In the genomic region with DNA sequence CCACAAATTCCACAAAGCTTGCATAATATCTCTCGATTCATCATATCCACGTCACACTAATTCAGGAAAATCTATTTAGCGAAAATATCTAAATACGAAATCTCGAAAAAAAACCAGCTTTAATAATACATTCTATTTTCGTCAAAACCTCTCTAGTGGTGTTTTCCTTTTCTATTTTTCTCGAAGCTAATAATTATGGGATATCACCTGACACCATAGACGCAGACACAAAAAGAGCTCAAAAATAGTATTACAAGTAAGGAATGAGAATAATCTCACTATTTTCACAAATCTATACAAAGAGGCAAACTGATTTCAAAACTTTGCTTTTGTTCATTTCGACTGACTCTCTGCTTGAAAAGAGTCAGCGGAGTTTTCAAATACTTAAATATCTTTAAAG, we compare ENCODE assay signal across 3 worm cellular contexts.
TF ChIP-seq lines count a peak whose summit lies in the region.

No protein-coding gene starts in this region.

TF ChIP-seq in whole organism, L1 larva, 84 proteins besides CTCF, POLR2A, EP300 and RAD21 (continues in another document):
- TF ChIP-seq egl-27 (tag; optimal IDR thresholded peaks at IDR 0.05; lab: Kevin White, UChicago), result no peak
- TF ChIP-seq ceh-82 (tag; optimal IDR thresholded peaks at IDR 0.05; lab: Kevin White, UChicago), result no peak
- TF ChIP-seq mdl-1 (tag; optimal IDR thresholded peaks at IDR 0.05; lab: Kevin White, UChicago), result no peak
- TF ChIP-seq ceh-8 (GFP tag; optimal IDR thresholded peaks at IDR 0.05; lab: Kevin White, UChicago), result no peak
- peak; percentile 27 for TF ChIP-seq nhr-47 (tag; optimal IDR thresholded peaks at IDR 0.05; lab: Kevin White, UChicago)
- no peak for TF ChIP-seq nhr-19 (GFP tag; conservative IDR thresholded peaks at IDR 0.05; lab: Robert Waterston, UW)
- TF ChIP-seq snpc-4 (tag; optimal IDR thresholded peaks at IDR 0.05; lab: Kevin White, UChicago), result no peak
- peak; percentile 19 for TF ChIP-seq nhr-237 (tag; optimal IDR thresholded peaks at IDR 0.05; lab: Kevin White, UChicago)
- TF ChIP-seq pag-3 (tag; optimal IDR thresholded peaks at IDR 0.05; lab: Kevin White, UChicago; ENCODE audit: borderline replicate concordance, insufficient read depth), result no peak
- TF ChIP-seq lir-3 (tag; optimal IDR thresholded peaks at IDR 0.05; lab: Kevin White, UChicago; ENCODE audit: poor library complexity), result no peak
- no peak for TF ChIP-seq C16A3.4 (tag; optimal IDR thresholded peaks at IDR 0.05; lab: Kevin White, UChicago)
- peak; percentile 77 for TF ChIP-seq dsc-1 (tag; optimal IDR thresholded peaks at IDR 0.05; lab: Kevin White, UChicago)
- no peak for TF ChIP-seq nhr-76 (tag; optimal IDR thresholded peaks at IDR 0.05; lab: Kevin White, UChicago)
- TF ChIP-seq nhr-28 (tag; optimal IDR thresholded peaks at IDR 0.05; lab: Kevin White, UChicago), result no peak
- no peak for TF ChIP-seq swsn-7 (tag; optimal IDR thresholded peaks at IDR 0.05; lab: Kevin White, UChicago)
- TF ChIP-seq nhr-85 (tag; lab: Kevin White, UChicago), result no peak
- TF ChIP-seq nhr-20 (tag; optimal IDR thresholded peaks at IDR 0.05; lab: Kevin White, UChicago), result no peak
- TF ChIP-seq fkh-4 (tag; optimal IDR thresholded peaks at IDR 0.05; lab: Kevin White, UChicago; ENCODE audit: borderline replicate concordance), result no peak
- TF ChIP-seq isw-1 (GFP tag; IDR thresholded peaks at IDR 0.05; lab: Robert Waterston, UW), result no peak
- no peak for TF ChIP-seq elt-2 (tag; optimal IDR thresholded peaks at IDR 0.05; lab: Kevin White, UChicago)
- TF ChIP-seq nhr-90 (tag; optimal IDR thresholded peaks at IDR 0.05; lab: Kevin White, UChicago; ENCODE audit: poor library complexity), result no peak
- TF ChIP-seq blmp-1 (tag; optimal IDR thresholded peaks at IDR 0.05; lab: Kevin White, UChicago), result peak; percentile 4
- peak; percentile 1 for TF ChIP-seq mep-1 (tag; optimal IDR thresholded peaks at IDR 0.05; lab: Kevin White, UChicago)
- TF ChIP-seq xbp-1 (tag; optimal IDR thresholded peaks at IDR 0.05; lab: Kevin White, UChicago), result peak; percentile 0
- no peak for TF ChIP-seq lin-39 (tag; optimal IDR thresholded peaks at IDR 0.05; lab: Kevin White, UChicago)
- peak; percentile 42 for TF ChIP-seq nhr-71 (tag; optimal IDR thresholded peaks at IDR 0.05; lab: Kevin White, UChicago)
- no peak for TF ChIP-seq lin-13 (GFP tag; optimal IDR thresholded peaks at IDR 0.05; lab: Kevin White, UChicago)
- TF ChIP-seq ceh-88 (GFP tag; IDR thresholded peaks at IDR 0.05; lab: Robert Waterston, UW), result no peak
- TF ChIP-seq fos-1 (tag; optimal IDR thresholded peaks at IDR 0.05; lab: Kevin White, UChicago), result no peak
- TF ChIP-seq sox-4 (tag; optimal IDR thresholded peaks at IDR 0.05; lab: Kevin White, UChicago), result no peak

TF ChIP-seq in whole organism, L2 larva, 48 proteins besides CTCF, POLR2A, EP300 and RAD21:
- TF ChIP-seq nhr-23 (tag; optimal IDR thresholded peaks at IDR 0.05; lab: Kevin White, UChicago) (no peak), egl-27 (tag; optimal IDR thresholded peaks at IDR 0.05; lab: Kevin White, UChicago) (no peak), lin-13 (GFP tag; optimal IDR thresholded peaks at IDR 0.05; lab: Kevin White, UChicago) (no peak), lsy-2 (tag; optimal IDR thresholded peaks at IDR 0.05; lab: Kevin White, UChicago) (peak in 1 of 2 experiments; percentile 4), C34F6.9 (tag; optimal IDR thresholded peaks at IDR 0.05; lab: Kevin White, UChicago) (peak; percentile 52), unc-39 (tag; optimal IDR thresholded peaks at IDR 0.05; lab: Kevin White, UChicago) (no peak), ama-1 (optimal IDR thresholded peaks at IDR 0.05; lab: Kevin White, UChicago) (no peak), aly-2 (tag; optimal IDR thresholded peaks at IDR 0.05; lab: Kevin White, UChicago) (no peak), ceh-82 (tag; optimal IDR thresholded peaks at IDR 0.05; lab: Kevin White, UChicago) (no peak), snpc-4 (tag; optimal IDR thresholded peaks at IDR 0.05; lab: Kevin White, UChicago) (no peak), sma-9 (GFP tag; optimal IDR thresholded peaks at IDR 0.05; lab: Kevin White, UChicago) (peak; percentile 30), sma-9 (tag; optimal IDR thresholded peaks at IDR 0.05; lab: Kevin White, UChicago) (no peak)
TF ChIP-seq in whole organism, L2 larva: peak in this region for 3.

TF ChIP-seq in whole organism, L4 larva, 104 proteins besides CTCF, POLR2A, EP300 and RAD21:
- TF ChIP-seq hlh-30 (tag; optimal IDR thresholded peaks at IDR 0.05; lab: Kevin White, UChicago; ENCODE audit: insufficient read depth) (peak; percentile 3), ceh-20 (GFP tag; IDR thresholded peaks at IDR 0.05; lab: Robert Waterston, UW) (no peak)
